Fruit fly (Drosophila melanogaster) whole organism, embryonic: Measurements from ENCODE around the gene CG13071.
A peak's percentile ranks its signal among the peaks of the same experiment; 100 is the strongest.

Source experiments
- CG12219 ChIP-seq: fragments of 200-800 bp; sonication (Bioruptor generic); optimal IDR thresholded peaks from 3 replicates; lab custom pipeline; 2018; ENCODE audit warnings: missing biosample characterization, mild to moderate bottlenecking, missing genetic modification characterization
- CG18011 ChIP-seq: fragments of 200-800 bp; sonication (Bioruptor generic); optimal IDR thresholded peaks from 2 replicates; lab custom pipeline; 2017; ENCODE audit warnings: missing biosample characterization, missing genetic modification characterization, mild to moderate bottlenecking, moderate library complexity, missing genotype
- CG30403 ChIP-seq: fragments of 200-800 bp; sonication (Bioruptor generic); optimal IDR thresholded peaks from 3 replicates; lab custom pipeline; 2016; ENCODE audit warnings: missing biosample characterization, missing genetic modification characterization
- CG31224 ChIP-seq: fragments of 200-800 bp; sonication (Bioruptor generic); IDR thresholded peaks from 2 replicates; pipeline ENCODE4 v1.3.6; 2022; ENCODE audit warnings: missing biosample characterization, missing genetic modification characterization
- Hmr ChIP-seq: fragments of 200-800 bp; sonication (Bioruptor generic); optimal IDR thresholded peaks from 3 replicates; lab custom pipeline; 2017; ENCODE audit warnings: mild to moderate bottlenecking, missing biosample characterization, missing genetic modification reagents, missing genetic modification characterization
- MESR4 ChIP-seq: fragments of 200-800 bp; sonication (Bioruptor generic); optimal IDR thresholded peaks from 2 replicates; lab custom pipeline; 2018; ENCODE audit warnings: missing biosample characterization, mild to moderate bottlenecking, missing genetic modification characterization, moderate library complexity
- crol ChIP-seq: fragments of 200-800 bp; sonication (Bioruptor generic); IDR thresholded peaks from 2 replicates; pipeline ENCODE4 v1.3.6; 2022; ENCODE audit warnings: missing biosample characterization, missing genetic modification characterization
- dysf ChIP-seq: fragments of 200-800 bp; sonication (Bioruptor generic); IDR thresholded peaks from 3 replicates; pipeline ENCODE4 v1.3.6; 2022; ENCODE audit warnings: missing biosample characterization, missing genetic modification characterization
- lilli ChIP-seq: fragments of 200-800 bp; sonication (Bioruptor generic); optimal IDR thresholded peaks from 3 replicates; lab custom pipeline; 2016; ENCODE audit warnings: missing biosample characterization, missing genetic modification characterization
- sisA ChIP-seq: fragments of 200-800 bp; sonication (Bioruptor generic); IDR thresholded peaks from 2 replicates; pipeline ENCODE4 v1.3.6; 2022; ENCODE audit warnings: missing biosample characterization, missing genetic modification characterization
- sob ChIP-seq: fragments of 200-800 bp; sonication (Bioruptor generic); IDR thresholded peaks from 2 replicates; pipeline ENCODE4 v1.3.6; 2022; ENCODE audit warnings: missing biosample characterization, missing genetic modification characterization

Gene CG13071

dm6 chr3L:16309972-16310371 lies 47.4 kb downstream of the CG13071 start (continued):
- TF ChIP-seq CG31224 (GFP tag; lab: Robert Waterston, UW) (0 out of 2 replicates have a peak, but pooled peaks have one; percentile 20), CG18011 (no peak), dysf (GFP tag; lab: Robert Waterston, UW) (0 out of 3 replicates have a peak, but pooled peaks have one; percentile 14), Hmr (GFP tag; lab: Kevin White, UChicago) (peak; percentile 63), CG30403 (GFP tag; lab: Kevin White, UChicago) (peak; percentile 38), MESR4 (GFP tag; lab: Kevin White, UChicago) (no peak), crol (GFP tag; lab: Robert Waterston, UW) (no peak), sisA (GFP tag; lab: Robert Waterston, UW) (peak; percentile 21; the same call in 1 of the 2 replicates), lilli (GFP tag; lab: Kevin White, UChicago) (peak; percentile 43), CG12219 (no peak), sob (peak; percentile 46; the same call in 1 of the 2 replicates)
